Worm (Caenorhabditis elegans) whole organism, early embryonic: ENCODE data around the gene C02B8.12.

Experiments
- B0310.2 ChIP-seq: sonication (generic microtip); optimal IDR thresholded peaks from 2 replicates; lab custom pipeline; 2016; ENCODE audit warnings: mild to moderate bottlenecking, missing genetic modification characterization, missing compliant biosample characterization
- F13C5.2 ChIP-seq: sonication (generic microtip); optimal IDR thresholded peaks from 2 replicates; lab custom pipeline; 2017; ENCODE audit warnings: mild to moderate bottlenecking, missing genetic modification characterization, inconsistent platforms, missing compliant biosample characterization
- aly-1 ChIP-seq: sonication (generic microtip); optimal IDR thresholded peaks from 2 replicates; lab custom pipeline; 2016; ENCODE audit warnings: missing genetic modification characterization, missing compliant biosample characterization
- ama-1 ChIP-seq: fragments of 150-350 bp; optimal IDR thresholded peaks from 2 replicates; lab custom pipeline; 2014
- ceh-13 ChIP-seq: fragments of 200-800 bp; sonication (Bioruptor generic); optimal IDR thresholded peaks from 2 replicates; lab custom pipeline; 2018; ENCODE audit warnings: mild to moderate bottlenecking, missing genetic modification characterization, missing compliant biosample characterization
- ceh-36 ChIP-seq: sonication (generic microtip); optimal IDR thresholded peaks from 2 replicates; lab custom pipeline; 2016; ENCODE audit warnings: missing genetic modification characterization, inconsistent platforms, missing compliant biosample characterization
- ets-7 ChIP-seq: sonication (generic microtip); optimal IDR thresholded peaks from 2 replicates; lab custom pipeline; 2016; ENCODE audit warnings: missing genotype, missing genetic modification characterization, missing compliant biosample characterization
- flt-1 ChIP-seq: fragments of 200-800 bp; sonication (Bioruptor generic); IDR thresholded peaks from 2 replicates; pipeline ENCODE4 v1.3.6; 2022; ENCODE audit warnings: missing genetic modification characterization, missing compliant biosample characterization
- hmbx-1 ChIP-seq: sonication (generic microtip); optimal IDR thresholded peaks from 2 replicates; lab custom pipeline; 2016; ENCODE audit warnings: mild to moderate bottlenecking, missing genetic modification characterization, missing compliant biosample characterization
- hmg-4 ChIP-seq: fragments of 200-800 bp; sonication (Bioruptor generic); optimal IDR thresholded peaks from 2 replicates; lab custom pipeline; 2018; ENCODE audit warnings: mild to moderate bottlenecking, missing genetic modification characterization, missing compliant biosample characterization
- hnd-1 ChIP-seq: sonication (generic microtip); optimal IDR thresholded peaks from 2 replicates; lab custom pipeline; 2016; ENCODE audit warnings: missing genetic modification characterization, missing compliant biosample characterization
- pes-1 ChIP-seq: fragments of 200-800 bp; sonication (Bioruptor generic); IDR thresholded peaks from 2 replicates; pipeline ENCODE4 v1.3.6; 2022; ENCODE audit warnings: missing genetic modification reagents, missing genetic modification characterization, missing compliant biosample characterization
- scrt-1 ChIP-seq: fragments of 200-800 bp; sonication (Bioruptor generic); IDR thresholded peaks from 2 replicates; pipeline ENCODE4 v1.3.6; 2022; ENCODE audit warnings: missing genetic modification characterization, missing compliant biosample characterization
- sea-1 ChIP-seq: fragments of 200-800 bp; sonication (Bioruptor generic); conservative IDR thresholded peaks from 2 replicates; pipeline ENCODE4 v1.3.6; 2022; ENCODE audit warnings: missing genetic modification characterization, missing compliant biosample characterization
- tbx-11 ChIP-seq: fragments of 200-800 bp; sonication (Bioruptor generic); IDR thresholded peaks from 2 replicates; pipeline ENCODE4 v1.3.6; 2022; ENCODE audit warnings: missing genetic modification characterization, missing compliant biosample characterization
- tbx-37 ChIP-seq: fragments of 200-800 bp; sonication (Bioruptor generic); conservative IDR thresholded peaks from 2 replicates; pipeline ENCODE4 v1.3.6; 2022; ENCODE audit warnings: missing genetic modification reagents, missing genetic modification characterization, missing compliant biosample characterization
- tra-4 ChIP-seq: sonication (generic microtip); optimal IDR thresholded peaks from 2 replicates; lab custom pipeline; 2017; ENCODE audit warnings: missing genetic modification characterization, missing compliant biosample characterization

Gene C02B8.12

DNA sequence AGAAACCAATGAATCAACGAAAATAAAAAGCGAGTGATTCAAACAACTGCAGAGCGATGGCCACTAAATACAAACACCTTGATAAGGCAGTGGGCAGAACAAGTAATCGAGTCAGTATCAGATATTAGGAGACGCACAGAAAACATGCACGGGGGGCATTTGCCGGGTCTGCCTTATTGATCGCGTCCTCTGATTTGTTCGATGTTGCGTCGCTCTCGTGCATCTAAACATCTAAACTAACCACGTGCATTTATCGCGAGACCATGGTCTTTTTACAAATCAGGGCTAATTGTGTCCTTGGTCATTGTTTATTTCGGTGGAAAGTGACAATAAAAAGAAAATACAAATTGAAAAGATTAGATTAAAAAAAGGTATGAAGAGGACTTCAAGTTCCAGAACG is 39.2 kb downstream of the C02B8.12 start, which contains the start of gene K07E3.4:
Gene K07E3.4, minus strand, starts transcription at position 100 of the 400 bp plus-strand sequence.
- TF ChIP-seq aly-1 (tag; lab: Kevin White, UChicago), result no peak
- no peak for TF ChIP-seq hmbx-1 (tag; lab: Kevin White, UChicago)
- no peak for TF ChIP-seq ama-1 (lab: Kevin White, UChicago)

DNA sequence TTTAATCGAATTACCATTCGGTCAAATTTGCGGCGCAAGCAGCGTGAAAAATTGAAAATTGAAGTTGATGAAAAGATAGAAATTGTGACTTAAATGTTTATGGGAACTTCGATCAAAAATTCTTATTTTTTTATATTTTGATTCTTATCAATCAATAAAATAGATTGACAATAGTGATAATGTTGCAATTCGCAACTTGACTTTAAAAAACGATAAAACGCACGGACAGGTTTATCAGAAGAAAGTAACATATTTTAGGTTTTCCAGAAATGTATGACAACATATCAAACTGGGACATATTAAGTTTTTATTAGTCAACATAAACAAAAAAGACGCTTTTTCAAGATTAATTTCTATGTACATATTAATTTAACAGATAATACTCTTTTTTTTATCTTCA is 39.8 kb downstream of the C02B8.12 start:
- TF ChIP-seq ets-7 (tag; lab: Kevin White, UChicago) (no peak), hnd-1 (tag; lab: Kevin White, UChicago) (no peak), pes-1 (GFP tag; lab: Robert Waterston, UW) (no peak), ceh-36 (tag; lab: Kevin White, UChicago) (no peak), sea-1 (GFP tag; lab: Robert Waterston, UW) (no peak), tbx-11 (GFP tag; lab: Robert Waterston, UW) (no peak), B0310.2 (no peak), flt-1 (GFP tag; lab: Robert Waterston, UW) (no peak), tbx-37 (GFP tag; lab: Robert Waterston, UW) (no peak), aly-1 (tag; lab: Kevin White, UChicago) (no peak), ama-1 (lab: Kevin White, UChicago) (no peak)

DNA sequence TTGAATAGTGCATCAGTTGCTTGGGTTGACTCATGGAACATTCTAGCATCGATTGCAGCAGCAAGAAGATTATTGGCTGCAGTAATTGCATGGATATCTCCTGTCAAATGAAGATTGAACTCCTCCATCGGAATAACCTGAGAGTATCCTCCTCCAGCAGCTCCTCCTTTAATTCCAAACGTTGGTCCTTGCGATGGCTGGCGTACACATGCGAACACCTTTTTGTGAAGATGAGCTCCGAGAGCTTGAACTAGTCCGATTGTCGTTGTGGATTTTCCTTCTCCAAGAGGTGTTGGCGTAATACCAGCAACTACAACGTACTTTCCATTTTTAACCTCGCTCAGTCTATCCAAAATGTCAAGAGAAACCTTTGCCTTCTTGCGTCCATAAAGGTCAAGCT is 40.5 kb downstream of the C02B8.12 start:
- TF ChIP-seq aly-1 (tag; lab: Kevin White, UChicago), result no peak
- TF ChIP-seq ama-1 (lab: Kevin White, UChicago), result no peak
- no peak for TF ChIP-seq tra-4 (tag; lab: Kevin White, UChicago)
- no peak for TF ChIP-seq tbx-11 (GFP tag; lab: Robert Waterston, UW)
- no peak for TF ChIP-seq B0310.2
- TF ChIP-seq pes-1 (GFP tag; lab: Robert Waterston, UW), result no peak
- TF ChIP-seq ets-7 (tag; lab: Kevin White, UChicago), result no peak
- no peak for TF ChIP-seq sea-1 (GFP tag; lab: Robert Waterston, UW)

DNA sequence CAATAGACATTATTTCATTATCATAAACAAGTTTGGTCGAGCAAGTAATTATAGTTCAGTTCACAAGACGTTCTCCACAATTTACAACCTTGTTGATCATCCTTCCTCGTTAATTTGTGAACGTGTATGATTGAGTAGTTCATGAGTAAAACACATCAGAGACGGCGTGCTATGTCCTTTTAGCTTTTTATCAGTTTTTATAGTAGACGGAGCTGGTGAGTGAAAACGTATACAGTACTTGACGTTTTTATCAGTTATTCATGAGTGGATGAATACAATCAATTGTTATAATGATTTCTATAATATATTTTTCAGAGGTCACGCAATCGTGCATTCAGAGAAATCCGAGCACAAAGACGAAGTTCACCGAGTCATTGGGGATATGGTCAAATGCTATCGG is 44.3 kb downstream of the C02B8.12 start:
- TF ChIP-seq tbx-37 (GFP tag; lab: Robert Waterston, UW), result no peak
- TF ChIP-seq ets-7 (tag; lab: Kevin White, UChicago), result no peak
- TF ChIP-seq tbx-11 (GFP tag; lab: Robert Waterston, UW), result no peak
- TF ChIP-seq hmg-4 (GFP tag; lab: Kevin White, UChicago), result no peak
- no peak for TF ChIP-seq hnd-1 (tag; lab: Kevin White, UChicago)
- no peak for TF ChIP-seq F13C5.2 (tag; lab: Kevin White, UChicago)
- TF ChIP-seq ceh-13 (GFP tag; lab: Kevin White, UChicago), result no peak
- no peak for TF ChIP-seq pes-1 (GFP tag; lab: Robert Waterston, UW)
- TF ChIP-seq B0310.2, result no peak
- no peak for TF ChIP-seq tra-4 (tag; lab: Kevin White, UChicago)
- no peak for TF ChIP-seq aly-1 (tag; lab: Kevin White, UChicago)
- no peak for TF ChIP-seq sea-1 (GFP tag; lab: Robert Waterston, UW)
- TF ChIP-seq hmbx-1 (tag; lab: Kevin White, UChicago), result no peak
- no peak for TF ChIP-seq ama-1 (lab: Kevin White, UChicago)
- TF ChIP-seq scrt-1 (GFP tag; lab: Robert Waterston, UW), result no peak
- no peak for TF ChIP-seq flt-1 (GFP tag; lab: Robert Waterston, UW)
- TF ChIP-seq ceh-36 (tag; lab: Kevin White, UChicago), result no peak

DNA sequence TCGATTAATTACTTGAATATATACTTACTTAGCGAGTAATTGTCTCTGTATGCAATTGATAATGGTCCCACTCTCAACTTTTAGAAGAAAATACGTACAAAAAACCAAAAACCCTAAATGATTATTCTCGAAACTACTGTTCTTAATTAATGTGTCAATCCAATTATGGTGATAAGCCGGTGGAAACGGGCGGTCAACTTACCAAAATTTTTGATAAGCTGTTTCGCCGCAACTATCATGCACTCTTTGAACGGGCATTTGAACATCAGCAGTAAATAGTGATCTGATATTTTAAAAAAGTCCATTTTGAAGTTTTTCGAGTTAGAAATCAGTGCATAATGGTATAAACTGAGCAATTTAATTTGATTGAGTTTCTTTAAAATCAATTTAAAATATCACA is 44.8 kb downstream of the C02B8.12 start:
- TF ChIP-seq ama-1 (lab: Kevin White, UChicago) (no peak), scrt-1 (GFP tag; lab: Robert Waterston, UW) (no peak), hmbx-1 (tag; lab: Kevin White, UChicago) (no peak), tbx-37 (GFP tag; lab: Robert Waterston, UW) (no peak), sea-1 (GFP tag; lab: Robert Waterston, UW) (no peak), hmg-4 (GFP tag; lab: Kevin White, UChicago) (no peak), tbx-11 (GFP tag; lab: Robert Waterston, UW) (no peak), flt-1 (GFP tag; lab: Robert Waterston, UW) (no peak), tra-4 (tag; lab: Kevin White, UChicago) (no peak), ceh-13 (GFP tag; lab: Kevin White, UChicago) (no peak), B0310.2 (no peak), hnd-1 (tag; lab: Kevin White, UChicago) (no peak), F13C5.2 (tag; lab: Kevin White, UChicago) (no peak), aly-1 (tag; lab: Kevin White, UChicago) (no peak), ets-7 (tag; lab: Kevin White, UChicago) (no peak), ceh-36 (tag; lab: Kevin White, UChicago) (no peak), pes-1 (GFP tag; lab: Robert Waterston, UW) (no peak)

DNA sequence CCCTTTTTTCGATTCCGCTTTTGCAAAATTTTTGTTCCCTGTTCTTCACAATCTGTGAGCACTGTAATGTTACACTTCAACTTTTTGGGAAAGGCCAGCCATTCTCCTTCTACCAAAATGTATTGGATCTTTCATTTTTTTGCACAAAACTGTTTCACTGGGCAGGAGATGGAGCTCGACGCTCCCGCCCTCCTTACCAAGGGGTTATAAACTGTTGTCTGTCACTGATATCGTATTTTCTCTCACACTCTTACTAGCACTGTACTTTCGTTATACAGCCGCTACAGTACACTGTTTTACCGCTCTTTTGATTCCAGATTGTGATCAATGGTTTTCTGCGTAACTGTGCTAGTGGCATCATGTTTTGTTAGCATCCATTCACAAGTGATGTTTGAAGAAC is 45.4 kb downstream of the C02B8.12 start, which contains the start of gene C46F2.1:
Gene C46F2.1, plus strand, starts transcription at position 301 of the 400 bp plus-strand sequence.
- TF ChIP-seq tbx-37 (GFP tag; lab: Robert Waterston, UW) (no peak), F13C5.2 (tag; lab: Kevin White, UChicago) (no peak), B0310.2 (no peak), sea-1 (GFP tag; lab: Robert Waterston, UW) (no peak), ama-1 (lab: Kevin White, UChicago) (no peak), pes-1 (GFP tag; lab: Robert Waterston, UW) (no peak), hmbx-1 (tag; lab: Kevin White, UChicago) (no peak), ceh-13 (GFP tag; lab: Kevin White, UChicago) (no peak)

DNA sequence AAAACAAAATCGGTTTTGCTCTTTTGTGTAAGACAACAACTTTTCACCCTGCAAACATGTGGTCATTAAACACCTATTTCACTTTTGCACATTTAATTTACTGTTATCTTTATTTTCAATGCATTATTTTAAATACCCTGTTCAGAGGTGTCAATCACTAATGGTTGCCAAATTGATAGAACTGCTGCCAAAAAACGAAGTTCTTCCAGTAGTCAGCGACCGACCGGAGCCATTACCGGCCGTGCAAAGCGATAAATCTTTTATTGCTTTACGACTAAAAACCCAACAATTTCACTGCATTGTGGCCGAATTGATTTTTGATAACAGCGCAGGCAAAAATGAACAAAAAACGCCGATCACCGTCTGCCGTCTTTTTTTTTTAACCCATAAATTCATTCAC is 48.6 kb downstream of the C02B8.12 start:
- TF ChIP-seq flt-1 (GFP tag; lab: Robert Waterston, UW), result no peak
- no peak for TF ChIP-seq tbx-37 (GFP tag; lab: Robert Waterston, UW)
- no peak for TF ChIP-seq ceh-13 (GFP tag; lab: Kevin White, UChicago)
- no peak for TF ChIP-seq tbx-11 (GFP tag; lab: Robert Waterston, UW)
- no peak for TF ChIP-seq sea-1 (GFP tag; lab: Robert Waterston, UW)
- TF ChIP-seq B0310.2, result no peak
- TF ChIP-seq tra-4 (tag; lab: Kevin White, UChicago), result no peak
- no peak for TF ChIP-seq F13C5.2 (tag; lab: Kevin White, UChicago)
- TF ChIP-seq hmbx-1 (tag; lab: Kevin White, UChicago), result no peak
